Worm (Caenorhabditis elegans): ENCODE data around the gene unc-103.

DNA sequence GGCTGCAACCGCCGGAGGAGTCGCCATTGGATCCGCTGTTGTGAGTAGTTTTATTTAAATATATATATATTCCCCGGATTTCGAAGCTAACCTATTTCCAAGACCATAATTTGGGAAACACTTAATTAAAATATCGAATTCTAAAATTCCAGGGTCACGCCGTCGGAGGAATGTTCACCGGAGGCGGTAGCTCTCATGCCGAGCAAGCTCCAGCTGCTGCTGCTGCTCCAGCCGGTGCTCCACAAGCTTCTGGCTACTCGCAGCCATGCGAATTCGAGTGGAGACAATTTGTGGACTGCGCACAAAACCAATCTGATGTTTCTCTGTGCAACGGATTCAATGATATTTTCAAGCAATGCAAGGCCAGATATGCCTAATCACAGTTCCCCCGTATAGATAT lies 37.1 kb downstream of the unc-103 start:
- TF ChIP-seq ceh-82 (tag; optimal IDR thresholded peaks at IDR 0.05) = no peak
- TF ChIP-seq unc-62 (GFP tag; optimal IDR thresholded peaks at IDR 0.05 in 1 of 2) = no peak
- no peak for TF ChIP-seq unc-62 (tag; optimal IDR thresholded peaks at IDR 0.05)
- no peak for TF ChIP-seq nhr-28 (tag; optimal IDR thresholded peaks at IDR 0.05)
- no peak for TF ChIP-seq tra-1 (GFP tag; IDR thresholded peaks at IDR 0.05)
- TF ChIP-seq mdl-1 (tag; optimal IDR thresholded peaks at IDR 0.05) = no peak
- no peak for TF ChIP-seq snpc-4 (tag; optimal IDR thresholded peaks at IDR 0.05)
- no peak for TF ChIP-seq zfp-3 (GFP tag; conservative IDR thresholded peaks at IDR 0.05)
- no peak for TF ChIP-seq tag-97 (GFP tag; IDR thresholded peaks at IDR 0.05)
- TF ChIP-seq F26F4.8 (GFP tag; conservative IDR thresholded peaks at IDR 0.05) = no peak
- no peak for TF ChIP-seq lin-13 (GFP tag; optimal IDR thresholded peaks at IDR 0.05)
- no peak for TF ChIP-seq madf-5 (GFP tag; IDR thresholded peaks at IDR 0.05)
- TF ChIP-seq nhr-76 (tag; optimal IDR thresholded peaks at IDR 0.05) = no peak
- no peak for TF ChIP-seq R02D3.7 (tag; optimal IDR thresholded peaks at IDR 0.05)
- no peak for TF ChIP-seq lsy-2 (tag; optimal IDR thresholded peaks at IDR 0.05)

All from whole organism, L4 larva.